Worm (Caenorhabditis elegans): Measurements from ENCODE around the gene odr-7.

ce11 chrX:12510148-12510785 is 48.8 kb upstream of the odr-7 start:
- peak; percentile 14 for TF ChIP-seq hmbx-1 (tag; optimal IDR thresholded peaks at IDR 0.05)
- no peak for TF ChIP-seq ama-1 (optimal IDR thresholded peaks at IDR 0.05)
- peak; percentile 44 for TF ChIP-seq aly-1 (tag; optimal IDR thresholded peaks at IDR 0.05)

Data from whole organism, early embryonic.